Fruit fly (Drosophila melanogaster): ENCODE data around the gene Snmp1.

DNA sequence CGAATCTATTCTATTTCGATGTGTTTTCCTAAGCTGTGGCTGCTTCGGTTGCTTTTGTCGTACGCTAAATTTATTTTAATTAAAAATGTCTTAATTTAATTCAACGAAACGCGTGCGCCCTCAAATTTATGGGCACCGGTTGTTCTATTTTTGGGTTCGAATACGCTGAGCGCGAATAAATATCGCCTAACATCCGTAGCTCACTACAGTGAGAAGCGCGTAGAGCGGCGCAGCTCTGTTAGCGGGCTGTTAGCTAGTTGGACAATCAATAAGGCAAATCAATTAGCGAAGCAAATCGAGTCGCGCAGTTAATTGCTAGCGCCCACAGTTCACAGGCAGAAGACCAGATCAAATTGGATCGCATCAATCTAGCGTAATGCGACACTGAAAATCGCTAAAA lies 42.1 kb upstream of the Snmp1 start:
- TF ChIP-seq h (optimal IDR thresholded peaks at IDR 0.05) (no peak), psq (optimal IDR thresholded peaks at IDR 0.05) (no peak), Myc (optimal IDR thresholded peaks at IDR 0.05) (no peak), ttk (optimal IDR thresholded peaks at IDR 0.05) (no peak)

All from Kc167 (cell line).